Fruit fly (Drosophila melanogaster): ENCODE results near the gene pie.

Gene pie

dm6 chr2L:10386208-10386805 lies 36.3 kb downstream of the pie start, which contains the start of the genes Cdk1 and mRpS7 (continued):
- TF ChIP-seq CG9817 (tag; optimal IDR thresholded peaks at IDR 0.05) = peak; percentile 68
- peak; percentile 51 for TF ChIP-seq HmgZ (tag; optimal IDR thresholded peaks at IDR 0.05)
- TF ChIP-seq dysf (GFP tag; IDR thresholded peaks at IDR 0.05) = peak; percentile 77; the same call in 2 of the 3 replicates
- no peak for TF ChIP-seq CG1647 (GFP tag; optimal IDR thresholded peaks at IDR 0.05)
- peak; percentile 68 for TF ChIP-seq D19A (tag; optimal IDR thresholded peaks at IDR 0.05)
- peak in 1 of 3 experiments; percentile 72 for TF ChIP-seq lola (GFP tag; optimal IDR thresholded peaks at IDR 0.05)
- peak; percentile 55 for TF ChIP-seq Blimp-1 (GFP tag; optimal IDR thresholded peaks at IDR 0.05)
- TF ChIP-seq CG10979 (tag; optimal IDR thresholded peaks at IDR 0.05) = peak; percentile 70
- no peak for TF ChIP-seq wdn (GFP tag; IDR thresholded peaks at IDR 0.05)
- TF ChIP-seq CG8924 (tag; optimal IDR thresholded peaks at IDR 0.05) = peak; percentile 87
- peak; percentile 59 for TF ChIP-seq Nf-YC (tag; optimal IDR thresholded peaks at IDR 0.05)
- TF ChIP-seq Hsf (GFP tag; optimal IDR thresholded peaks at IDR 0.05) = peak; percentile 79
- peak; percentile 70 for TF ChIP-seq CG11695 (GFP tag; IDR thresholded peaks at IDR 0.05)
- peak; percentile 37 for TF ChIP-seq Hmx (GFP tag; optimal IDR thresholded peaks at IDR 0.05)
- TF ChIP-seq Atf-2 (GFP tag; optimal IDR thresholded peaks at IDR 0.05) = peak; percentile 38
- TF ChIP-seq Spps (tag; optimal IDR thresholded peaks at IDR 0.05) = peak; percentile 66
- TF ChIP-seq zen (tag; optimal IDR thresholded peaks at IDR 0.05) = peak; percentile 70
- TF ChIP-seq p53 (GFP tag; optimal IDR thresholded peaks at IDR 0.05) = no peak
- TF ChIP-seq HHEX (GFP tag; optimal IDR thresholded peaks at IDR 0.05) = peak; percentile 40
- peak; percentile 60 for TF ChIP-seq trh (GFP tag; optimal IDR thresholded peaks at IDR 0.05)
- peak; percentile 73 for TF ChIP-seq CG13424 (tag; optimal IDR thresholded peaks at IDR 0.05)
- TF ChIP-seq CG14441 (GFP tag; IDR thresholded peaks at IDR 0.05) = peak; percentile 74
- peak; percentile 71 for TF ChIP-seq CG16863 (GFP tag; optimal IDR thresholded peaks at IDR 0.05)
- no peak for TF ChIP-seq Hey (tag; optimal IDR thresholded peaks at IDR 0.05)
- TF ChIP-seq CG7357 (GFP tag; IDR thresholded peaks at IDR 0.05) = peak; percentile 65; the same call in 2 of the 3 replicates
- no peak for TF ChIP-seq CG9215 (GFP tag; IDR thresholded peaks at IDR 0.05)
- no peak for TF ChIP-seq Doc2 (GFP tag; IDR thresholded peaks at IDR 0.05)
- no peak for TF ChIP-seq bowl (GFP tag; IDR thresholded peaks at IDR 0.05)
- TF ChIP-seq CG13296 (GFP tag; optimal IDR thresholded peaks at IDR 0.05) = peak; percentile 54
- TF ChIP-seq gro (GFP tag; optimal IDR thresholded peaks at IDR 0.05) = no peak
- 0 out of 2 replicates have a peak, but pooled peaks have one; percentile 12 for TF ChIP-seq onecut (GFP tag; IDR thresholded peaks at IDR 0.05)
- peak; percentile 18 for TF ChIP-seq Side (GFP tag; optimal IDR thresholded peaks at IDR 0.05)
- TF ChIP-seq CG18476 (GFP tag; optimal IDR thresholded peaks at IDR 0.05) = peak; percentile 64
- no peak for TF ChIP-seq btn (GFP tag; optimal IDR thresholded peaks at IDR 0.05)
- no peak for TF ChIP-seq repo (GFP tag; optimal IDR thresholded peaks at IDR 0.05)
- TF ChIP-seq CG9609 (GFP tag; optimal IDR thresholded peaks at IDR 0.05) = peak; percentile 53
- TF ChIP-seq Sry-δ (GFP tag; optimal IDR thresholded peaks at IDR 0.05) = peak; percentile 32
- peak; percentile 81 for TF ChIP-seq PHDP (tag; optimal IDR thresholded peaks at IDR 0.05)
- TF ChIP-seq esg (GFP tag; conservative IDR thresholded peaks at IDR 0.05) = peak; percentile 66
- peak; percentile 52 for TF ChIP-seq zfh2 (GFP tag; optimal IDR thresholded peaks at IDR 0.05)
- peak; percentile 18 for TF ChIP-seq disco-r (GFP tag; optimal IDR thresholded peaks at IDR 0.05)
- TF ChIP-seq ems (GFP tag; optimal IDR thresholded peaks at IDR 0.05) = no peak
- peak; percentile 66 for TF ChIP-seq CG1233 (GFP tag; optimal IDR thresholded peaks at IDR 0.05)
- no peak for TF ChIP-seq dimm (GFP tag; IDR thresholded peaks at IDR 0.05)
- peak; percentile 68 for TF ChIP-seq CG10209 (GFP tag; optimal IDR thresholded peaks at IDR 0.05)
- peak; percentile 68 for TF ChIP-seq chm (GFP tag; IDR thresholded peaks at IDR 0.05)
- TF ChIP-seq Ssrp (tag; optimal IDR thresholded peaks at IDR 0.05) = peak; percentile 75
- TF ChIP-seq CG3281 (GFP tag; optimal IDR thresholded peaks at IDR 0.05) = peak; percentile 75
- TF ChIP-seq CG4854 (GFP tag; optimal IDR thresholded peaks at IDR 0.05) = peak; percentile 40
- peak; percentile 74 for TF ChIP-seq Fer3 (tag; optimal IDR thresholded peaks at IDR 0.05)
